Fruit fly (Drosophila melanogaster) whole organism, wandering third instar larva: ENCODE measurements around the gene CG17819.

Experiments
- Abd-B ChIP-seq: fragments of >200 bp; optimal IDR thresholded peaks from 2 replicates; lab custom pipeline; 2017; ENCODE audit warnings: missing biosample characterization, missing genetic modification characterization
- CG32264 ChIP-seq: fragments of 200-800 bp; sonication (Bioruptor generic); optimal IDR thresholded peaks from 2 replicates; lab custom pipeline; 2016; ENCODE audit warnings: missing biosample characterization, missing genetic modification characterization
- CG9705 ChIP-seq: fragments of 200-800 bp; sonication (Bioruptor generic); optimal IDR thresholded peaks from 2 replicates; lab custom pipeline; 2018; ENCODE audit warnings: missing biosample characterization, mild to moderate bottlenecking, missing genetic modification characterization
- CrebA ChIP-seq: fragments of 200-800 bp; sonication (Bioruptor generic); optimal IDR thresholded peaks from 2 replicates; lab custom pipeline; 2016; ENCODE audit warnings: missing biosample characterization, mild to moderate bottlenecking, missing genetic modification characterization, borderline replicate concordance
- Dfd ChIP-seq: fragments of >200 bp; optimal IDR thresholded peaks from 2 replicates; lab custom pipeline; 2017; ENCODE audit warnings: missing biosample characterization, missing genetic modification characterization
- Dif ChIP-seq: fragments of 200-275, 200-300 bp; sonication (Bioruptor generic); optimal IDR thresholded peaks from 2 replicates; lab custom pipeline; 2018; ENCODE audit warnings: missing biosample characterization, missing genetic modification characterization; ENCODE audit not compliant: partially characterized antibody
- HLH106 ChIP-seq: fragments of 200-800 bp; optimal IDR thresholded peaks from 3 replicates; lab custom pipeline; 2019; ENCODE audit warnings: missing biosample characterization, mild to moderate bottlenecking, missing genetic modification characterization, moderate library complexity
- Hnf4 ChIP-seq: fragments of 200-800 bp; sonication (Bioruptor generic); optimal IDR thresholded peaks from 2 replicates; lab custom pipeline; 2016; ENCODE audit warnings: missing biosample characterization, mild to moderate bottlenecking, missing genetic modification characterization
- Hr78 ChIP-seq: fragments of >200 bp; optimal IDR thresholded peaks from 2 replicates; lab custom pipeline; 2017; ENCODE audit warnings: missing biosample characterization, missing genetic modification characterization
- Hr83 ChIP-seq: fragments of 200-300 bp; sonication (Bioruptor generic); optimal IDR thresholded peaks from 2 replicates; lab custom pipeline; 2016; ENCODE audit warnings: missing biosample characterization, mild to moderate bottlenecking, missing genetic modification characterization, moderate library complexity; ENCODE audit not compliant: poor library complexity, severe bottlenecking
- Jra ChIP-seq: sonication (Bioruptor generic); optimal IDR thresholded peaks from 2 replicates; lab custom pipeline; 2016; ENCODE audit warnings: missing biosample characterization, missing genetic modification characterization
- Mio ChIP-seq: sonication (Bioruptor generic); optimal IDR thresholded peaks from 2 replicates; lab custom pipeline; 2016; ENCODE audit warnings: missing biosample characterization, missing genetic modification characterization
- Myc ChIP-seq: fragments of >200 bp; optimal IDR thresholded peaks from 2 replicates; lab custom pipeline; 2017
- Rel ChIP-seq, 2 experiments: fragments of 200-800 bp; sonication (Bioruptor generic) in 1 of 2; optimal IDR thresholded peaks; 2 replicates in 1 of 2; 3 replicates in 1 of 2; lab custom pipeline; 2016 to 2019; ENCODE audit warnings: mild to moderate bottlenecking in 2 of 2, missing biosample characterization in 2 of 2, missing genetic modification characterization in 2 of 2, moderate library complexity in 1 of 2
- Sp1 ChIP-seq: fragments of 200-800 bp; sonication (Bioruptor generic); optimal IDR thresholded peaks from 3 replicates; lab custom pipeline; 2019; ENCODE audit warnings: missing biosample characterization, mild to moderate bottlenecking, missing genetic modification characterization, moderate library complexity
- Vsx2 ChIP-seq: fragments of 200-300, 225-300 bp; sonication (Bioruptor generic); optimal IDR thresholded peaks from 2 replicates; lab custom pipeline; 2018; ENCODE audit warnings: missing biosample characterization, missing genetic modification characterization; ENCODE audit not compliant: partially characterized antibody
- br ChIP-seq: fragments of 200-800 bp; sonication (Bioruptor generic); optimal IDR thresholded peaks from 2 replicates; lab custom pipeline; 2016; ENCODE audit warnings: missing biosample characterization, missing genetic modification characterization
- brk ChIP-seq: fragments of 200-800 bp; sonication (Bioruptor generic); optimal IDR thresholded peaks from 2 replicates; lab custom pipeline; 2016; ENCODE audit warnings: missing biosample characterization, mild to moderate bottlenecking, missing genetic modification characterization
- dl ChIP-seq, 2 experiments: fragments of 175-275, 200-275 bp in 1 of 2; fragments of 200-275 bp in 1 of 2; sonication (Bioruptor generic); optimal IDR thresholded peaks; lab custom pipeline; 2018; ENCODE audit warnings: mild to moderate bottlenecking in 2 of 2, missing biosample characterization in 2 of 2, missing genetic modification characterization in 2 of 2, moderate library complexity in 2 of 2; ENCODE audit not compliant: partially characterized antibody in 2 of 2, insufficient read depth in 1 of 2
- dmrt93B ChIP-seq: fragments of 200-800 bp; sonication (Bioruptor generic); optimal IDR thresholded peaks from 2 replicates; lab custom pipeline; 2018; ENCODE audit warnings: missing biosample characterization, mild to moderate bottlenecking, missing genetic modification characterization
- dsf ChIP-seq: sonication (Bioruptor generic); optimal IDR thresholded peaks from 2 replicates; lab custom pipeline; 2016; ENCODE audit warnings: missing biosample characterization, missing genetic modification characterization, borderline replicate concordance
- ey ChIP-seq: fragments of 200-800 bp; sonication (Bioruptor generic); optimal IDR thresholded peaks from 2 replicates; lab custom pipeline; 2016; ENCODE audit warnings: missing biosample characterization, missing genetic modification characterization
- foxo ChIP-seq, 2 experiments: fragments of 200-800 bp; sonication (Bioruptor generic); optimal IDR thresholded peaks; 2 replicates in 1 of 2; 3 replicates in 1 of 2; lab custom pipeline; 2016 to 2017; ENCODE audit warnings: missing biosample characterization in 2 of 2, missing genetic modification characterization in 2 of 2
- h ChIP-seq: fragments of 200-800 bp; sonication (Bioruptor generic); optimal IDR thresholded peaks from 3 replicates; lab custom pipeline; 2016; ENCODE audit warnings: missing biosample characterization, mild to moderate bottlenecking, missing genetic modification characterization
- jim ChIP-seq: fragments of 175-275, 200-325 bp; sonication (Bioruptor generic); optimal IDR thresholded peaks from 2 replicates; lab custom pipeline; 2016; ENCODE audit warnings: missing biosample characterization, mild to moderate bottlenecking, missing genetic modification characterization
- lola ChIP-seq: fragments of >200 bp; optimal IDR thresholded peaks from 2 replicates; lab custom pipeline; 2017; ENCODE audit warnings: missing biosample characterization, missing genetic modification characterization
- pan ChIP-seq: fragments of >200 bp; optimal IDR thresholded peaks from 2 replicates; lab custom pipeline; 2017
- psq ChIP-seq: fragments of 200-800 bp; sonication (Bioruptor generic); optimal IDR thresholded peaks from 3 replicates; lab custom pipeline; 2017; ENCODE audit warnings: missing biosample characterization, mild to moderate bottlenecking, missing genetic modification characterization, moderate library complexity
- rgr ChIP-seq: fragments of 200-800 bp; sonication (Bioruptor generic); optimal IDR thresholded peaks from 3 replicates; lab custom pipeline; 2016; ENCODE audit warnings: missing biosample characterization, mild to moderate bottlenecking, missing genetic modification characterization
- sv ChIP-seq: fragments of 200-800 bp; sonication (Bioruptor generic); optimal IDR thresholded peaks from 3 replicates; lab custom pipeline; 2016; ENCODE audit warnings: missing biosample characterization, missing genetic modification characterization
- tai ChIP-seq: sonication (Bioruptor generic); optimal IDR thresholded peaks from 2 replicates; lab custom pipeline; 2016; ENCODE audit warnings: missing biosample characterization, missing genetic modification characterization
- usp ChIP-seq: fragments of >200 bp; optimal IDR thresholded peaks from 2 replicates; lab custom pipeline; 2017; ENCODE audit warnings: missing biosample characterization, missing genetic modification characterization
- woc ChIP-seq: sonication (Bioruptor generic); optimal IDR thresholded peaks from 2 replicates; lab custom pipeline; 2016; ENCODE audit warnings: missing biosample characterization, mild to moderate bottlenecking, missing genetic modification characterization

The CG17819 gene

dm6 chr3R:21920495-21920894 is 35.1 kb upstream of the CG17819 start:
- TF ChIP-seq lola: no peak
- TF ChIP-seq brk (GFP tag; lab: Kevin White, UChicago): no peak
- no peak for TF ChIP-seq usp (GFP tag; lab: Kevin White, UChicago)
- no peak for TF ChIP-seq CrebA (GFP tag; lab: Kevin White, UChicago)
- TF ChIP-seq foxo (GFP tag; optimal IDR thresholded peaks at IDR 0.05; lab: Kevin White, UChicago): no peak
- TF ChIP-seq jim (GFP tag; lab: Kevin White, UChicago): no peak
- TF ChIP-seq psq (GFP tag; lab: Kevin White, UChicago): no peak
- no peak for TF ChIP-seq Myc (lab: Kevin White, UChicago)
- no peak for TF ChIP-seq Abd-B (GFP tag; lab: Kevin White, UChicago)
- TF ChIP-seq tai: no peak
- TF ChIP-seq Jra (GFP tag; lab: Kevin White, UChicago): no peak
- TF ChIP-seq HLH106 (tag; lab: Kevin White, UChicago): no peak
- no peak for TF ChIP-seq Hr78 (GFP tag; lab: Kevin White, UChicago)
- no peak for TF ChIP-seq Dfd
- TF ChIP-seq dsf (GFP tag; lab: Kevin White, UChicago): no peak
- no peak for TF ChIP-seq CG32264 (GFP tag; lab: Kevin White, UChicago)
- TF ChIP-seq, all 38 proteins: peak for 0

dm6 chr3R:21916987-21917386 is 31.6 kb upstream of the CG17819 start:
- TF ChIP-seq dmrt93B (GFP tag; lab: Kevin White, UChicago): no peak
- peak; percentile 5 for TF ChIP-seq Dfd

dm6 chr3R:21913447-21913846 is 28.1 kb upstream of the CG17819 start, which contains the start of gene Qsox2:
Gene Qsox2, plus strand, starts transcription at chr3R:21913747.
- TF ChIP-seq Sp1 (no peak), Dif (GFP tag; lab: Kevin White, UChicago) (no peak), Vsx2 (GFP tag; lab: Kevin White, UChicago) (peak; percentile 34), dl (GFP tag; optimal IDR thresholded peaks at IDR 0.05; lab: Kevin White, UChicago; ENCODE audit: insufficient read depth in 1 of 2, partially characterized antibody in 2 of 2) (no peak)

dm6 chr3R:21911516-21911915 is 26.2 kb upstream of the CG17819 start, which contains the start of gene Qsox3:
Gene Qsox3, plus strand, starts transcription at chr3R:21911816.
- TF ChIP-seq psq (GFP tag; lab: Kevin White, UChicago) (no peak), CG9705 (GFP tag; lab: Kevin White, UChicago) (no peak), Hr78 (GFP tag; lab: Kevin White, UChicago) (no peak), CrebA (GFP tag; lab: Kevin White, UChicago) (no peak), Dif (GFP tag; lab: Kevin White, UChicago) (no peak), ey (no peak), rgr (no peak), Abd-B (GFP tag; lab: Kevin White, UChicago) (no peak), Mio (no peak)

- TF ChIP-seq sv (GFP tag; lab: Kevin White, UChicago): no peak
- TF ChIP-seq tai: no peak
- no peak for TF ChIP-seq pan (lab: Kevin White, UChicago)
- TF ChIP-seq br (GFP tag; lab: Kevin White, UChicago): no peak
- TF ChIP-seq Mio: no peak
- no peak for TF ChIP-seq woc (GFP tag; lab: Kevin White, UChicago)
- TF ChIP-seq Dif (GFP tag; lab: Kevin White, UChicago): no peak
- TF ChIP-seq dl (GFP tag; optimal IDR thresholded peaks at IDR 0.05; lab: Kevin White, UChicago; ENCODE audit: insufficient read depth in 1 of 2, partially characterized antibody in 2 of 2): no peak
- TF ChIP-seq foxo (GFP tag; optimal IDR thresholded peaks at IDR 0.05; lab: Kevin White, UChicago): no peak
- no peak for TF ChIP-seq Abd-B (GFP tag; lab: Kevin White, UChicago)
- TF ChIP-seq jim (GFP tag; lab: Kevin White, UChicago): no peak
- no peak for TF ChIP-seq Hr78 (GFP tag; lab: Kevin White, UChicago)
- no peak for TF ChIP-seq rgr
- no peak for TF ChIP-seq psq (GFP tag; lab: Kevin White, UChicago)
- TF ChIP-seq Rel (GFP tag; optimal IDR thresholded peaks at IDR 0.05; lab: Kevin White, UChicago): no peak
- TF ChIP-seq Rel (tag; optimal IDR thresholded peaks at IDR 0.05; lab: Kevin White, UChicago): no peak
- no peak for TF ChIP-seq h
- TF ChIP-seq CG9705 (GFP tag; lab: Kevin White, UChicago): no peak
- TF ChIP-seq Hr83 (GFP tag; lab: Kevin White, UChicago): no peak
- TF ChIP-seq Hnf4 (GFP tag; lab: Kevin White, UChicago): no peak
- no peak for TF ChIP-seq Vsx2 (GFP tag; lab: Kevin White, UChicago)
Observed at dm6 chr3R:21906867-21907266, 21.5 kb upstream of the CG17819 start.
